Comparison of ENCODE assay signal across 1 fruit fly cellular context in the genomic region with DNA sequence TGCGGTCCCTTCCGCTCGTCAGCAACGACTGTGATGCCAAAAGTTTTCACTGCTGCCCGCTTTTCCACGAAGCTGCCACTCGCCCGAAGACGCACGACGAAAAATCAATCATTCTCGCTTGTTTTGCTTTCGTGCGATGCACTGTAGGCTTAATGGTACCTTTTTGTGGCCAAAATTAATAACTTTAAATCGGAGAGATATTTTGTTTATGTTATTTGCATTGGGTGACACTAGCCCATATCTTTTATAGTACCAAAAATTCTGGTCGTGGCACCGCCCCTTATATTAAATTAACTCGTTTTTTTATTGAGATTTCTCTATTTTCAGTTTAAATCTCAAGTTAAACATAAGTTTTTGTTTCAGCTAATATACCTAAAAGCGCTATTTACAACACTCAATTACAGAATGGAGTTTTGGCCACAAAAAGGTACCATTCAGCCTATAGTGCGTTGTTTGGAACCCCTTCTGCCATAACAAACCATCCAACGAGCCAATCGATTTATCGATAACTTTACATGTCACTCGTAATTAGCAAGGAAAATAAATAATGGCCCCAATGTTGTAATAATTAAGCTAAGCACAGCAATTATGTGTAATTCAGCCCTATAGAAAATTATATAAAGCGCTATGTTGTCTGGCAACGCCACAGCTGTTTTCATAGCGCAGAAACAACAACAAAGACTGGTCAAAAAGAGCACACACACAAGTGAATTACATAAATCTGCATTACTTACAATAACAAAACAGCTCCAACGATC.
TF ChIP-seq lines count a peak whose summit lies in the region.

No protein-coding gene starts in this region.

TF ChIP-seq in whole organism, embryonic, 481 proteins besides CTCF, POLR2A, EP300 and RAD21 (continued from another document):
- TF ChIP-seq CG6765 (GFP tag; optimal IDR thresholded peaks at IDR 0.05; lab: Kevin White, UChicago): peak; percentile 71
- TF ChIP-seq CG12071 (GFP tag; optimal IDR thresholded peaks at IDR 0.05; lab: Kevin White, UChicago): peak; percentile 46
- TF ChIP-seq Taf1 (GFP tag; IDR thresholded peaks at IDR 0.05; lab: Robert Waterston, UW): no peak
- TF ChIP-seq tap (tag; optimal IDR thresholded peaks at IDR 0.05; lab: Kevin White, UChicago): peak; percentile 30
- TF ChIP-seq Mad (GFP tag; optimal IDR thresholded peaks at IDR 0.05; lab: Kevin White, UChicago): peak; percentile 48
- TF ChIP-seq CG12236 (GFP tag; optimal IDR thresholded peaks at IDR 0.05; lab: Kevin White, UChicago): no peak
- peak; percentile 42 for TF ChIP-seq Xbp1 (GFP tag; optimal IDR thresholded peaks at IDR 0.05; lab: Kevin White, UChicago)
- TF ChIP-seq gro (GFP tag; optimal IDR thresholded peaks at IDR 0.05; lab: Kevin White, UChicago): peak; percentile 29
- TF ChIP-seq sqz (GFP tag; optimal IDR thresholded peaks at IDR 0.05; lab: Kevin White, UChicago): peak; percentile 54
- peak; percentile 62 for TF ChIP-seq Sox102F (GFP tag; optimal IDR thresholded peaks at IDR 0.05; lab: Kevin White, UChicago)
- TF ChIP-seq hbn (GFP tag; IDR thresholded peaks at IDR 0.05; lab: Robert Waterston, UW; ENCODE audit: partially characterized antibody): no peak
- TF ChIP-seq chn (GFP tag; optimal IDR thresholded peaks at IDR 0.05; lab: Kevin White, UChicago): peak; percentile 2
- TF ChIP-seq CG10462 (GFP tag; optimal IDR thresholded peaks at IDR 0.05; lab: Kevin White, UChicago): no peak
- TF ChIP-seq Pdp1 (GFP tag; optimal IDR thresholded peaks at IDR 0.05; lab: Kevin White, UChicago): peak; percentile 57 to 99
- TF ChIP-seq Trl (optimal IDR thresholded peaks at IDR 0.05; lab: Kevin White, UChicago): no peak
- TF ChIP-seq Trl (GFP tag; optimal IDR thresholded peaks at IDR 0.05; lab: Kevin White, UChicago): peak; percentile 22
- TF ChIP-seq fd102C (GFP tag; optimal IDR thresholded peaks at IDR 0.05; lab: Kevin White, UChicago): no peak
- peak; percentile 46 for TF ChIP-seq lilli (GFP tag; optimal IDR thresholded peaks at IDR 0.05; lab: Kevin White, UChicago)
- no peak for TF ChIP-seq cad (GFP tag; optimal IDR thresholded peaks at IDR 0.05; lab: Kevin White, UChicago)
- peak; percentile 53 for TF ChIP-seq gsb-n (tag; optimal IDR thresholded peaks at IDR 0.05; lab: Kevin White, UChicago)
- peak; percentile 65 for TF ChIP-seq CG2875 (GFP tag; optimal IDR thresholded peaks at IDR 0.05; lab: Kevin White, UChicago)
- TF ChIP-seq CG10431 (GFP tag; optimal IDR thresholded peaks at IDR 0.05; lab: Kevin White, UChicago): peak; percentile 24
- TF ChIP-seq pfk (GFP tag; optimal IDR thresholded peaks at IDR 0.05; lab: Kevin White, UChicago): peak; percentile 11
- no peak for TF ChIP-seq CG8765 (GFP tag; IDR thresholded peaks at IDR 0.05; lab: Robert Waterston, UW)
- TF ChIP-seq C15 (GFP tag; IDR thresholded peaks at IDR 0.05; lab: Robert Waterston, UW): no peak
- peak; percentile 23; the same call in 2 of the 3 replicates for TF ChIP-seq croc (GFP tag; conservative IDR thresholded peaks at IDR 0.05; lab: Robert Waterston, UW)
- peak; percentile 20 for TF ChIP-seq CG4820 (GFP tag; optimal IDR thresholded peaks at IDR 0.05; lab: Kevin White, UChicago)
- peak; percentile 60 for TF ChIP-seq gcm (GFP tag; optimal IDR thresholded peaks at IDR 0.05; lab: Kevin White, UChicago)
- 0 out of 4 replicates have a peak, but pooled peaks have one; percentile 8 for TF ChIP-seq Gug (GFP tag; IDR thresholded peaks at IDR 0.05; lab: Robert Waterston, UW)
- peak; percentile 76 for TF ChIP-seq grau (tag; optimal IDR thresholded peaks at IDR 0.05; lab: Kevin White, UChicago)
- TF ChIP-seq MTF-1 (GFP tag; optimal IDR thresholded peaks at IDR 0.05; lab: Kevin White, UChicago; ENCODE audit: borderline replicate concordance): peak; percentile 25
- peak; percentile 56 for TF ChIP-seq ems (GFP tag; optimal IDR thresholded peaks at IDR 0.05; lab: Kevin White, UChicago)
- peak; percentile 4 for TF ChIP-seq tup (GFP tag; optimal IDR thresholded peaks at IDR 0.05; lab: Kevin White, UChicago)
- TF ChIP-seq Spps (tag; optimal IDR thresholded peaks at IDR 0.05; lab: Kevin White, UChicago): peak; percentile 10
- peak; percentile 33; the same call in 1 of the 3 replicates for TF ChIP-seq CG7357 (GFP tag; IDR thresholded peaks at IDR 0.05; lab: Robert Waterston, UW)
- TF ChIP-seq CG5180 (GFP tag; optimal IDR thresholded peaks at IDR 0.05; lab: Kevin White, UChicago): peak; percentile 59
- TF ChIP-seq prd (optimal IDR thresholded peaks at IDR 0.05; lab: Kevin White, UChicago): no peak
- peak; percentile 40; the same call in 1 of the 3 replicates for TF ChIP-seq prd (GFP tag; IDR thresholded peaks at IDR 0.05; lab: Robert Waterston, UW)
- TF ChIP-seq bcd (GFP tag; optimal IDR thresholded peaks at IDR 0.05; lab: Kevin White, UChicago): peak; percentile 82
- no peak for TF ChIP-seq gfzf (GFP tag; optimal IDR thresholded peaks at IDR 0.05; lab: Kevin White, UChicago)
- TF ChIP-seq az2 (GFP tag; optimal IDR thresholded peaks at IDR 0.05; lab: Kevin White, UChicago): peak; percentile 37
- peak; percentile 2 for TF ChIP-seq CG7928 (GFP tag; optimal IDR thresholded peaks at IDR 0.05; lab: Kevin White, UChicago)
- TF ChIP-seq CG3995 (GFP tag; optimal IDR thresholded peaks at IDR 0.05; lab: Kevin White, UChicago): no peak
- TF ChIP-seq Awh (GFP tag; IDR thresholded peaks at IDR 0.05; lab: Robert Waterston, UW): 0 out of 2 replicates have a peak, but pooled peaks have one; percentile 12
- TF ChIP-seq CG10565 (GFP tag; optimal IDR thresholded peaks at IDR 0.05; lab: Kevin White, UChicago): no peak
- no peak for TF ChIP-seq CG34224 (GFP tag; IDR thresholded peaks at IDR 0.05; lab: Robert Waterston, UW; ENCODE audit: partially characterized antibody)
- TF ChIP-seq Deaf1 (tag; optimal IDR thresholded peaks at IDR 0.05; lab: Kevin White, UChicago): peak; percentile 99
- TF ChIP-seq CG2712 (tag; optimal IDR thresholded peaks at IDR 0.05; lab: Kevin White, UChicago): peak; percentile 72
- TF ChIP-seq CG13424 (tag; optimal IDR thresholded peaks at IDR 0.05; lab: Kevin White, UChicago): peak; percentile 77
- 0 out of 2 replicates have a peak, but pooled peaks have one; percentile 26 for TF ChIP-seq Ada2b (GFP tag; IDR thresholded peaks at IDR 0.05; lab: Robert Waterston, UW)
- TF ChIP-seq Antp (GFP tag; optimal IDR thresholded peaks at IDR 0.05; lab: Kevin White, UChicago): peak; percentile 53
- TF ChIP-seq eyg (GFP tag; optimal IDR thresholded peaks at IDR 0.05; lab: Kevin White, UChicago): no peak
- no peak for TF ChIP-seq CG11247 (GFP tag; IDR thresholded peaks at IDR 0.05; lab: Robert Waterston, UW)
- TF ChIP-seq Ets65A (GFP tag; lab: Kevin White, UChicago): peak; percentile 46
- TF ChIP-seq abd-A (tag; optimal IDR thresholded peaks at IDR 0.05; lab: Kevin White, UChicago): peak; percentile 69
- no peak for TF ChIP-seq ftz-f1 (GFP tag; optimal IDR thresholded peaks at IDR 0.05; lab: Kevin White, UChicago)
- TF ChIP-seq BEAF-32 (GFP tag; optimal IDR thresholded peaks at IDR 0.05; lab: Kevin White, UChicago): peak; percentile 34
- peak; percentile 95 for TF ChIP-seq onecut (GFP tag; IDR thresholded peaks at IDR 0.05; lab: Robert Waterston, UW)
- TF ChIP-seq CHES-1-like (GFP tag; optimal IDR thresholded peaks at IDR 0.05; lab: Kevin White, UChicago): no peak
- peak; percentile 40 for TF ChIP-seq nom (GFP tag; optimal IDR thresholded peaks at IDR 0.05; lab: Kevin White, UChicago)
- TF ChIP-seq Eip74EF (GFP tag; optimal IDR thresholded peaks at IDR 0.05; lab: Kevin White, UChicago): peak in 1 of 2 experiments; percentile 18
- TF ChIP-seq scrt (GFP tag; optimal IDR thresholded peaks at IDR 0.05; lab: Kevin White, UChicago): peak; percentile 64
- TF ChIP-seq lab (GFP tag; optimal IDR thresholded peaks at IDR 0.05; lab: Kevin White, UChicago): peak; percentile 72
- TF ChIP-seq tio (GFP tag; optimal IDR thresholded peaks at IDR 0.05; lab: Kevin White, UChicago): peak; percentile 31
- TF ChIP-seq salm (tag; optimal IDR thresholded peaks at IDR 0.05; lab: Kevin White, UChicago): peak; percentile 49
- 0 out of 3 replicates have a peak, but pooled peaks have one; percentile 21 for TF ChIP-seq ken (GFP tag; IDR thresholded peaks at IDR 0.05; lab: Robert Waterston, UW)
- TF ChIP-seq Dip3 (GFP tag; optimal IDR thresholded peaks at IDR 0.05; lab: Kevin White, UChicago): peak; percentile 15
- 0 out of 2 replicates have a peak, but pooled peaks have one; percentile 4 for TF ChIP-seq CG4360 (GFP tag; IDR thresholded peaks at IDR 0.05; lab: Robert Waterston, UW)
- TF ChIP-seq al (GFP tag; IDR thresholded peaks at IDR 0.05; lab: Robert Waterston, UW): 0 out of 2 replicates have a peak, but pooled peaks have one; percentile 38
- no peak for TF ChIP-seq D (optimal IDR thresholded peaks at IDR 0.05; lab: Kevin White, UChicago)
- peak; percentile 51 for TF ChIP-seq D (GFP tag; optimal IDR thresholded peaks at IDR 0.05; lab: Kevin White, UChicago)
- TF ChIP-seq CG12299 (tag; optimal IDR thresholded peaks at IDR 0.05; lab: Kevin White, UChicago): peak; percentile 68
- peak; percentile 35 for TF ChIP-seq YL-1 (GFP tag; optimal IDR thresholded peaks at IDR 0.05; lab: Kevin White, UChicago)
- TF ChIP-seq bigmax (GFP tag; optimal IDR thresholded peaks at IDR 0.05; lab: Kevin White, UChicago): no peak
- peak; percentile 67 for TF ChIP-seq CG12659 (GFP tag; optimal IDR thresholded peaks at IDR 0.05; lab: Kevin White, UChicago)
- peak; percentile 73 for TF ChIP-seq Nf-YC (tag; optimal IDR thresholded peaks at IDR 0.05; lab: Kevin White, UChicago)
- TF ChIP-seq CG9817 (tag; optimal IDR thresholded peaks at IDR 0.05; lab: Kevin White, UChicago): peak; percentile 55
- peak; percentile 27 for TF ChIP-seq oc (tag; optimal IDR thresholded peaks at IDR 0.05; lab: Kevin White, UChicago)
- peak; percentile 62 for TF ChIP-seq CG10147 (GFP tag; optimal IDR thresholded peaks at IDR 0.05; lab: Kevin White, UChicago)
- peak; percentile 41; the same call in 1 of the 2 replicates for TF ChIP-seq Ptx1 (GFP tag; IDR thresholded peaks at IDR 0.05; lab: Robert Waterston, UW)
- TF ChIP-seq luna (GFP tag; optimal IDR thresholded peaks at IDR 0.05; lab: Kevin White, UChicago): no peak
- TF ChIP-seq CG13287 (GFP tag; IDR thresholded peaks at IDR 0.05; lab: Robert Waterston, UW; ENCODE audit: partially characterized antibody): peak; percentile 30
- TF ChIP-seq Opbp (GFP tag; IDR thresholded peaks at IDR 0.05; lab: Robert Waterston, UW; ENCODE audit: partially characterized antibody): peak; percentile 57; the same call in 2 of the 3 replicates
- peak; percentile 44 for TF ChIP-seq HmgZ (tag; optimal IDR thresholded peaks at IDR 0.05; lab: Kevin White, UChicago)
- TF ChIP-seq fd64A (GFP tag; optimal IDR thresholded peaks at IDR 0.05; lab: Kevin White, UChicago): no peak
- peak; percentile 87 for TF ChIP-seq CG12155 (GFP tag; optimal IDR thresholded peaks at IDR 0.05; lab: Kevin White, UChicago)
- no peak for TF ChIP-seq CkIIα-i1 (GFP tag; IDR thresholded peaks at IDR 0.05; lab: Robert Waterston, UW)
- TF ChIP-seq pzg (GFP tag; optimal IDR thresholded peaks at IDR 0.05; lab: Kevin White, UChicago): peak; percentile 21
- peak; percentile 51 for TF ChIP-seq CG10267 (tag; optimal IDR thresholded peaks at IDR 0.05; lab: Kevin White, UChicago)
- TF ChIP-seq CG16863 (GFP tag; optimal IDR thresholded peaks at IDR 0.05; lab: Kevin White, UChicago): peak; percentile 20
- no peak for TF ChIP-seq br (optimal IDR thresholded peaks at IDR 0.05; lab: Kevin White, UChicago)
- no peak for TF ChIP-seq gsb (GFP tag; IDR thresholded peaks at IDR 0.05; lab: Robert Waterston, UW)
- TF ChIP-seq wdn (GFP tag; IDR thresholded peaks at IDR 0.05; lab: Robert Waterston, UW): no peak
- peak; percentile 13 for TF ChIP-seq ind (GFP tag; optimal IDR thresholded peaks at IDR 0.05; lab: Kevin White, UChicago)
- peak; percentile 84 for TF ChIP-seq gem (tag; optimal IDR thresholded peaks at IDR 0.05; lab: Kevin White, UChicago)
- TF ChIP-seq insv (GFP tag; optimal IDR thresholded peaks at IDR 0.05; lab: Kevin White, UChicago): peak in 1 of 2 experiments; percentile 19
- TF ChIP-seq mld (GFP tag; IDR thresholded peaks at IDR 0.05; lab: Robert Waterston, UW; ENCODE audit: partially characterized antibody): no peak
- TF ChIP-seq D19A (tag; optimal IDR thresholded peaks at IDR 0.05; lab: Kevin White, UChicago): peak; percentile 75
- peak; percentile 21 for TF ChIP-seq jing (GFP tag; optimal IDR thresholded peaks at IDR 0.05; lab: Kevin White, UChicago)
- peak; percentile 15 for TF ChIP-seq Sry-δ (GFP tag; optimal IDR thresholded peaks at IDR 0.05; lab: Kevin White, UChicago)
- no peak for TF ChIP-seq corto (GFP tag; optimal IDR thresholded peaks at IDR 0.05; lab: Kevin White, UChicago)
- TF ChIP-seq CG1024 (GFP tag; IDR thresholded peaks at IDR 0.05; lab: Robert Waterston, UW): no peak
- no peak for TF ChIP-seq fru (optimal IDR thresholded peaks at IDR 0.05; lab: Kevin White, UChicago)
- peak; percentile 55 for TF ChIP-seq CG18476 (GFP tag; optimal IDR thresholded peaks at IDR 0.05; lab: Kevin White, UChicago)
- TF ChIP-seq sna (GFP tag; IDR thresholded peaks at IDR 0.05; lab: Robert Waterston, UW; ENCODE audit: partially characterized antibody): no peak
- peak; percentile 28 for TF ChIP-seq CG12104 (GFP tag; optimal IDR thresholded peaks at IDR 0.05; lab: Kevin White, UChicago)
- TF ChIP-seq Fer3 (tag; optimal IDR thresholded peaks at IDR 0.05; lab: Kevin White, UChicago): peak; percentile 70
- peak; percentile 26; the same call in 1 of the 3 replicates for TF ChIP-seq vnd (GFP tag; IDR thresholded peaks at IDR 0.05; lab: Robert Waterston, UW; ENCODE audit: partially characterized antibody)
- no peak for TF ChIP-seq CG15479 (GFP tag; optimal IDR thresholded peaks at IDR 0.05; lab: Kevin White, UChicago)
- TF ChIP-seq CG11695 (GFP tag; IDR thresholded peaks at IDR 0.05; lab: Robert Waterston, UW): peak; percentile 50; the same call in 1 of the 3 replicates
- TF ChIP-seq CG10209 (GFP tag; optimal IDR thresholded peaks at IDR 0.05; lab: Kevin White, UChicago): peak; percentile 62
- peak; percentile 70 for TF ChIP-seq CG2120 (GFP tag; optimal IDR thresholded peaks at IDR 0.05; lab: Kevin White, UChicago)
